Worm (Caenorhabditis elegans) whole organism, L4/young adult: Measurements from ENCODE around the gene ifg-1.

Experiments
- W03F9.2 ChIP-seq: fragments of 150-350 bp; optimal IDR thresholded peaks from 2 replicates; lab custom pipeline; 2014; ENCODE audit warnings: missing biosample characterization, missing genetic modification characterization
- dao-5 ChIP-seq: sonication (generic microtip); optimal IDR thresholded peaks from 2 replicates; lab custom pipeline; 2016; ENCODE audit warnings: missing genotype, missing genetic modification characterization, moderate library complexity, missing compliant biosample characterization
- him-1 ChIP-seq: sonication (generic microtip); optimal IDR thresholded peaks from 2 replicates; lab custom pipeline; 2016; ENCODE audit warnings: missing genotype, missing genetic modification reagents, missing genetic modification characterization, missing compliant biosample characterization

ifg-1 gene

DNA sequence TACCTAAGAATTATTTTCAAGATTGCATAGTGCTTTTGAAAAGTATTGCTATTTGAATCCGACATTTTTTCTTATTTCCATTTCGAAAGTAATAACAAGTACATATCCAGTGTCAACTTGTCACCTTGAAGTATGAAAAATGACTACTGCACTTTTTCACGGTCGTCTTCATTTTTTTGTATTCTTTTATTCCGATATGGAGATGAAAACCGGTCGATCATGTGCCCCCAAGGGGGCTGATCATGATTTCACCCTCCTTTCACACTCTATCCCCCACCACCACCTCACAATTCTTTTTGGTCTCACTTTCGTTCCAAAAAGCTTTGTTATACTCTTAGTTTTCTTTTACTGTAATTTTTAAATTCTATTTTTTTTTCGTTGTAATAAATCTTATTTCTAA lies 8.9 kb downstream of the ifg-1 start:
- no peak for TF ChIP-seq him-1 (tag; lab: Kevin White, UChicago)
- no peak for TF ChIP-seq W03F9.2 (tag; lab: Kevin White, UChicago)

DNA sequence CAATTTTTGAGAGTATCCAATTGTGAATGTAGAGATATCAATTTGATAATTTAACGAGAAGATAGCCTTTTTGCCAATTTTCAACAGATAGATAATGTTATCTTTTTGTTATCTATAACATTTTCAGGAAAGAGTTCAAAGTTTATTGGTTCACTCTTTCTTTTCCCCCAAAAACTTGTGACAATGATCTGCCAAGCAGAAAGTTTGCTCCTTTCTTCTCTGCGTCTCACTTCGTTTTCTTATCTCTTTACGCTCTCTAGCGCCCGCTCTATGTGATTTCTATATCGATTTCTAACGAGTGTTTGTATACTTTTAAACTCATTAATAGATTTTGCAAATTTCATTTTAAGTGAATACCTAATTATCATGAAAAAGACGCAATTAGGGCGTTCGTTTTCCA lies 9.5 kb downstream of the ifg-1 start:
- TF ChIP-seq dao-5 (tag; lab: Kevin White, UChicago) (no peak), him-1 (tag; lab: Kevin White, UChicago) (no peak), W03F9.2 (tag; lab: Kevin White, UChicago) (no peak)

DNA sequence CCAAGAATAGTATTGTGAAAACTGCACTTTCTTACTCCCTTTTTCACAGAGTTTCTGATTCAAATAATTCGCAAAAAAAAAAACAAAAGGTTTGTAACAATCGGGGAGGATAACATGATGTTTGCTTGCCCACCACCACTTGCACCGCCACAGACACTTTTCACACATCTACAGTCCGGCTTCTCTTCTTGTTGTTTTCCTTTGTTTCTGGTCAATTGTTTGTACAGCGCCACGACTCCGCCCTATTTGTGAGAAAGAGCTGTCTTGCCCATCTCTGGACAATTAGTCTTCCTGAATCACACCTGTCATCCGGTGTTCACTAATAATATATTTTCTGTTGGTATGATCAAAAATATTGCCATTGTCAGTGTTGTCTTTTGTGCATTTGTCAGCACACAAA lies 14.0 kb downstream of the ifg-1 start, which contains the start of gene M110.9:
M110.9 (plus strand) TSS at position 301 of the 400 bp plus-strand sequence.
- no peak for TF ChIP-seq dao-5 (tag; lab: Kevin White, UChicago)
- TF ChIP-seq him-1 (tag; lab: Kevin White, UChicago) = no peak
- TF ChIP-seq W03F9.2 (tag; lab: Kevin White, UChicago) = no peak

DNA sequence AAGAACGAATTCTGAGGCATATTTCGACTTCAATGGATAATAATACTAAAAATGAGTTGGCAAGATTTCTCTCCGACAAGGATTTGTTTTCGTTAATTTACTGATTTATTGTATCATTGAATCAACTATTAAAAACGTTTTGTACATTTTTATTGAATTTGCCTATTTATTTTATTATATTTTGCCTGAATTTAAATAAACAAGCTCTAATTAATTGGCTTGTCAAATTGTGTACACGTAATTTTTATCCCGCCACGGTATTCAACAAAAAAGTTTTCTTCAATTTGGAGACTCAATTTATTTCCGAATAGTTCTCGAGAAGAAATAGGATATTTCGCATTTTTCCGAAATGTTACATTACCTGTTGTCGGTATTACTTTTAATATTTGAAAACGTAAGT lies 15.5 kb downstream of the ifg-1 start, which contains the start of gene M110.7:
M110.7 (plus strand) TSS at position 301 of the 400 bp plus-strand sequence.
- TF ChIP-seq W03F9.2 (tag; lab: Kevin White, UChicago) = no peak
- TF ChIP-seq him-1 (tag; lab: Kevin White, UChicago) = no peak
- no peak for TF ChIP-seq dao-5 (tag; lab: Kevin White, UChicago)

DNA sequence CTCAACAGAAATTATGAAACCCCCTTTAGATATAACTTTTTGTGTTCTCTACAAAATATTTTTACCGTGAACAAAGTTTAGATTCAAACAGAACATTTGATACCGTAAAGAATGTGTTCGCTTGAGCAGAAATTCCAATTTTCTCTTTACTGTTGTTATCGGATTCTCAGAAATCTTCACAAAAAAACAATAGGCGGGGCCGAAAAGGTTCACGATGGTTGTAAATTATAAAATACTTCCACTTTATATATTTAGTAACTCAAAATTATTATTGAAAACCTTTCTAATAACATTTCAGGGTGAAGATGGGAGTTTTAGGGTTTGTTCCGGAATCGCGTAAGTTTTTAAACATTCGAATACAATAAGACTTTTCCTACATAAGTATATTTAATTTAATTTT lies 21.1 kb downstream of the ifg-1 start, which contains the start of gene nlp-5:
nlp-5 (plus strand) TSS at position 301 of the 400 bp plus-strand sequence.
- TF ChIP-seq dao-5 (tag; lab: Kevin White, UChicago) = no peak
- TF ChIP-seq him-1 (tag; lab: Kevin White, UChicago) = no peak
- TF ChIP-seq W03F9.2 (tag; lab: Kevin White, UChicago) = no peak

DNA sequence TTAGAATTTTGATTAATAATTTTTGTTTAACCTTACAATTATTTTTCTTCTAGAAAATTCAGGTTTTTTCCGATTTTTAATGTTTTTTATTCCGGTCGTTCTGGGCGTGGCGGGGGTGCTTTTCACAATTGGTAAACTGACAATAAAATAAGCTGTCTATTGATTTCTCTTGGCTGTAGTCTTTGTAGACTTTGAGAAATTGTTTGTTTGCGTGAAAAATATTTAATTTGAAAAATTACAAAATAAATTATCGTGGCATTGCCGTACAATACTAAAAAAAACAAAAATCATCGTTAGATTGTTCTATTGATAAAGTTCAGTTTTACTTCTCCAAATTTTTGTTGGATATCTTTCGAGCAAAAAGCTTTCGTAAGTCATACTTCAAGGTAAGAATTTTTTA lies 29.5 kb downstream of the ifg-1 start, which contains the start of gene F35C11.3:
F35C11.3 (plus strand) TSS at position 301 of the 400 bp plus-strand sequence.
- TF ChIP-seq him-1 (tag; lab: Kevin White, UChicago) (no peak), W03F9.2 (tag; lab: Kevin White, UChicago) (no peak), dao-5 (tag; lab: Kevin White, UChicago) (no peak)

DNA sequence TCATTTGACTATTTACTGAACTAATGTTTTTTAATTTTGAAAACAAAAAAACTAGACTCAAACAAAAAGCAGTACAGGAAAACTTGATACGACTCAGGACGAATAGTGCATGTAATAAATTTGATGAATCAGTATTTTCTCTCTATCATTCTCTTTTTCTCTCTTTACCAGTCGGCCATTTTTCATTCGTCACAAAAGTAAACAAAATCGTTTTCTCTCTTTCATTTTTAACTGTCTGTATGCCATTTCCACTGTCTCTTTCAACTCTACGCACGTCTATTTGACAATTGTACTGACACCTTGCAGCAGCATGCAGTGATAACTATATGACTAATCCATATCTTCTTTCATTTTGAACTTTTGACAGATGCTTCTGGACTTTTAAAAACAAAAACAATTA lies 31.7 kb downstream of the ifg-1 start, which contains the start of the genes F35C11.2 and F35C11.4:
F35C11.2 (minus strand) TSS at position 90 of the 400 bp plus-strand sequence.
F35C11.4 (plus strand) TSS at position 260 of the 400 bp plus-strand sequence.
- TF ChIP-seq dao-5 (tag; lab: Kevin White, UChicago) (no peak), him-1 (tag; lab: Kevin White, UChicago) (no peak), W03F9.2 (tag; lab: Kevin White, UChicago) (peak; percentile 4)

DNA sequence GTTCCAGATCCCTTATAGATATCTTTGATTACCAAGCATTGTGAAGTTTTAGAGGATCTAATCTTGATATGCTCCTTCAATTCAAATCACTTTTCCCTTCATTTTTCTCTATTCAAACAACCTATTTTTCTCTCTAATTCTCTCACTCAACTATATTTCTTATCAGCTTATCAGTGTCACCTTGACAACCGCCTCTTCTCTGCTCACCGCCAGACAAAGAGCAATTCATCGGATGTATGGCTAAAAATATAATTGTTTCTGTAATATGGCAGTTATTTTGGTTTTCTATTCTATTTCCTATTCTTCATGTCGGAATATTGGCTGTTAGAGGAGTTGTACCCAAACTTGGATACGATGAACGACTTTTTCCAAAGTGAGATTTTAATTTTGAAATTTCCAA lies 32.7 kb downstream of the ifg-1 start:
- TF ChIP-seq dao-5 (tag; lab: Kevin White, UChicago) = no peak
- TF ChIP-seq him-1 (tag; lab: Kevin White, UChicago) = no peak
- TF ChIP-seq W03F9.2 (tag; lab: Kevin White, UChicago) = no peak

DNA sequence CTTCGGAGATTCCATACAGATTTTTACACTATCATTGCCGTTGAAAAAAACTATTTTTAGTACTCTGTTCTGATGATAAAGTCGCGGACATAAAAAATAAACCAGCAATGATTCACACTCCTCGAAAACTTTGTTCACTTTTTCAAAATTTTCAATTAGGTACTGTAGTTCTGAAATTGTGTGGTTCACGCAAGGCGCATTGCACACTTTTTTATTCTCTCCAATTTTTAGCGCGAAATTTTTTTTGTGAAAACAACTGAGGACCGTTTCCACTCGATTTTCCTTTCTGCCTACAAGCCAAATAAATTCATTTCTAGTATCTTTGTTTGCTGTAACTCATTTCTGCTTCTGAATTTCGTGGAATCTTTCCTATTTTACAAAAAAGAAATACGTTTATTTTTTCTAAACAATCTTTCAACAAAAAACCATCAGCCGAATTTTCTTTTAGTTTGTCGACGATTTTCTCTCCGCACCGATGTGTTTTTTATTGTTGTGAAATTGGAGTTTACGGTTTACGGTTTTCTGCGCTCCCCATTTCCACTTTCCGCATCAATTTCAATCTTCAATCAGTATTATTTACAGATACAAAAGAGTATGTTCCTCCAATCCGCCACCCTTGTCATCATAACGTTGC lies 36.3 kb downstream of the ifg-1 start, which contains the start of gene F35C11.5:
F35C11.5 (plus strand) TSS at position 584 of the 634 bp plus-strand sequence.
- TF ChIP-seq dao-5 (tag; lab: Kevin White, UChicago) (no peak), him-1 (tag; lab: Kevin White, UChicago) (no peak), W03F9.2 (tag; lab: Kevin White, UChicago) (no peak)

DNA sequence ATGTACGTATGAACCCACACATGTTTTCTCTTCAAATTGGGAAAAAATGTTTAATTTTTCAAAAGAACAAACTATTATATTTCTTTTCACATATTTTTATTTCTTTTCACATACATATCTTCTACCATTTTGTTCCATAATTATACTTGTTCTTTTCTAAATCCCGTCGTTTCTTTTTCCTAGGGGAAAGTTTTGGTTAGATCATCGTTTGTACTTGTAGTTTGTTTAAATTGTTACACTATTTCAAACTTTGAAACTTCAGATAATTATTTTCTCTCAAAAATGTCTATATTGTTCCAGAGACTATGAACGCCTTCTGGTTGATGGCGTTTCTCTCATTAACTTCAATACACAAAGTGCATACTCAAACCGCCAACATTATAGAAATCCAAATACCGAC lies 39.0 kb downstream of the ifg-1 start, which contains the start of gene F35C11.7:
F35C11.7 (plus strand) TSS at position 301 of the 400 bp plus-strand sequence.
- no peak for TF ChIP-seq W03F9.2 (tag; lab: Kevin White, UChicago)
- no peak for TF ChIP-seq dao-5 (tag; lab: Kevin White, UChicago)
- no peak for TF ChIP-seq him-1 (tag; lab: Kevin White, UChicago)

DNA sequence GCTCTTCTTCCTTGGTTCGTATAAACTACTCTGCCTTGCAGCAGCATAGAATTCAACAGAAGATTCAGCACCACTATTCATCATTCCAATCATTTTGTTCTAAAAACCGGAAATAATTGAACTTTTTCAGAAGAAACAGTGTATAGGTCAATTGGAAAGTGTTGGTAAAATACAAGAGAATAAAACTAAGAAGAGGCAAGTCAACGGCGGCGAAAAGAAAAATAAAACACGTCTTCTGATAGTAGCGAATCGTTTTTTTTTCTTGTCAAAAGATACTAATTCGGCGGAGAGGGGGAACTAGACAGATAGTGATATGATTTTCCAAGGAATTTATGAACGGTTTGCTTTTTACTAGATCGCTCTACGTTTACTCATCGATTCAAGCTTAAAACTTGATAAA lies 42.0 kb downstream of the ifg-1 start, which contains the start of gene F35C11.6:
F35C11.6 (minus strand) TSS at position 101 of the 400 bp plus-strand sequence.
- TF ChIP-seq him-1 (tag; lab: Kevin White, UChicago) = no peak
- no peak for TF ChIP-seq dao-5 (tag; lab: Kevin White, UChicago)
- no peak for TF ChIP-seq W03F9.2 (tag; lab: Kevin White, UChicago)

DNA sequence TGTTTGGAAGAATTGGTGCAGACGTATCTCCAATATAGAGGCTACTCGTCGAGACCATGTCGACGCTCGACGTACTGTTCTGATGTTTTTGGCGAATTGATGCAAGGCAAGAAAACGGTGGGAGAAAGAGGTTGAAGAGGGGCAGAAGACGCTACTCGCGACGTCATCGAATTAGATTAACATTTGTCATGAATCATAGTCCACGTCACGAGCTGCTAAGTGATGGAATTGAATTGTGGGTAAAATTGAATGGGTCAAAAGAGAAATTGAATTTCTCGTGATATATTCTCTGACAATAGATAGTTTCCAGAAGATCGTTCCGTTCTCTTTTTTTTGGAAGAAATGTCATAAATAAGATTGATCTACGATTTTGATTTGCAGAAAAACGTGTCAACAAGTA lies 42.7 kb downstream of the ifg-1 start:
- TF ChIP-seq him-1 (tag; lab: Kevin White, UChicago) (no peak), W03F9.2 (tag; lab: Kevin White, UChicago) (no peak), dao-5 (tag; lab: Kevin White, UChicago) (no peak)

DNA sequence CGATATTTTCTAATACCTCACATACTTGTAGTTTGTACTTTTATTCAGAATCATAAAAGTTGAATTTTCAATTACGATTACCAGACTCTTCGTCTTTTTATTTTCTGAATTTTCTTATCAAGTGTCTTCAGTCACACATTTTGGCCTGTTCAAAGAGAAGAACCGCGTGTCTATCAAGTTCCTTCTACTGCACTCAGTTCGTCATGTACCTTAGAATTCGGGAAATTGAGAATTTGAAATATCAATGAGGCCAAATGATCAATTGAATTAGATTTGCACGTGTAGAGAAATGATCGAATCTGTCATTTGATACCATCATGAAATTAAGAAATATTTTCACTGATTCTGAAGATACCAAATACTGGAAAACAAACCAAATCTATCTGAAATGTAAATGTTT lies 46.5 kb downstream of the ifg-1 start:
- TF ChIP-seq him-1 (tag; lab: Kevin White, UChicago) = no peak
- TF ChIP-seq W03F9.2 (tag; lab: Kevin White, UChicago) = no peak
- TF ChIP-seq dao-5 (tag; lab: Kevin White, UChicago) = no peak
